Worm (Caenorhabditis elegans) whole organism, late embryonic: Measurements from ENCODE around the gene Y32H12A.1.

Experiments used
- C08G9.2 ChIP-seq: sonication (generic microtip); optimal IDR thresholded peaks from 2 replicates; lab custom pipeline; 2016; ENCODE audit warnings: mild to moderate bottlenecking, missing genetic modification characterization, moderate library complexity, missing compliant biosample characterization
- C38D4.7 ChIP-seq: fragments of 200-800 bp; sonication (Bioruptor generic); optimal IDR thresholded peaks from 2 replicates; lab custom pipeline; 2018; ENCODE audit warnings: mild to moderate bottlenecking, missing genetic modification characterization, moderate library complexity, missing compliant biosample characterization
- F13H6.1 ChIP-seq: sonication (generic microtip); optimal IDR thresholded peaks from 2 replicates; lab custom pipeline; 2016; ENCODE audit warnings: missing genetic modification characterization, missing compliant biosample characterization
- K09A11.1 ChIP-seq: sonication (generic microtip); optimal IDR thresholded peaks from 2 replicates; lab custom pipeline; 2017; ENCODE audit warnings: antibody characterized with exemption, mild to moderate bottlenecking, missing genetic modification characterization, missing compliant biosample characterization; ENCODE audit not compliant: insufficient read depth
- ama-1 ChIP-seq: fragments of 150-350 bp; optimal IDR thresholded peaks from 2 replicates; lab custom pipeline; 2014
- ceh-30 ChIP-seq: fragments of 150-350 bp; optimal IDR thresholded peaks from 2 replicates; lab custom pipeline; 2014; ENCODE audit warnings: missing biosample characterization, missing genetic modification characterization
- elt-2 ChIP-seq: sonication (generic microtip); optimal IDR thresholded peaks from 2 replicates; lab custom pipeline; 2016; ENCODE audit warnings: missing genetic modification reagents, missing genetic modification characterization, missing compliant biosample characterization
- eyg-1 ChIP-seq: sonication (generic microtip); optimal IDR thresholded peaks from 2 replicates; lab custom pipeline; 2016; ENCODE audit warnings: missing genotype, missing genetic modification characterization, missing compliant biosample characterization
- fkh-10 ChIP-seq: fragments of 150-350 bp; optimal IDR thresholded peaks from 2 replicates; lab custom pipeline; 2014; ENCODE audit warnings: missing biosample characterization, missing genetic modification reagents, missing genetic modification characterization
- hlh-13 ChIP-seq: fragments of 200-800 bp; sonication (Bioruptor generic); optimal IDR thresholded peaks from 2 replicates; lab custom pipeline; 2018; ENCODE audit warnings: mild to moderate bottlenecking, missing genetic modification characterization, missing compliant biosample characterization
- hlh-15 ChIP-seq: sonication (generic microtip); optimal IDR thresholded peaks from 2 replicates; lab custom pipeline; 2016; ENCODE audit warnings: missing genetic modification characterization, missing compliant biosample characterization
- tbx-2 ChIP-seq: sonication (generic microtip); optimal IDR thresholded peaks from 2 replicates; lab custom pipeline; 2016; ENCODE audit warnings: missing genetic modification characterization, missing compliant biosample characterization

DNA sequence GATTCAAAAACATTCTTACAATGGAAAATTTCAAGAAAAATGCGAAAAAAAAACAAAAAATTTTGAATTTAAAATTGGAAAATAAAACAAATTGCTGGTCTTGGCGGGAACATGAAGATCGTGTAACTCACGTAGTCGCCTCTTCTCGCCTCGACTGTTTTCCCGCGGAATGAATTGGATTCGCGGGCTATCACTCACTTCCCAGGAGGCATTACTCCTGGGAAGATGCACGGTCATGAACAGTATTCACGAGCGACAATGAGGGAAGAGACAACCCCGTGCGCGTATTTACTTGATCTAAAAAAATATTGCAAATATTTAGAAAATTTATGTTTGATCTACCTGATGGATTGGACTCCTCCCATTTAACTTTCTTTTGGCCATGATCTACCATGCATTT lies 44.3 kb downstream of the Y32H12A.1 start:
- TF ChIP-seq elt-2 (no peak), tbx-2 (tag; lab: Kevin White, UChicago) (no peak), hlh-15 (tag; lab: Kevin White, UChicago) (no peak), ama-1 (lab: Kevin White, UChicago) (no peak), hlh-13 (no peak), C08G9.2 (no peak), eyg-1 (tag; lab: Kevin White, UChicago) (no peak), F13H6.1 (tag; lab: Kevin White, UChicago) (no peak), ceh-30 (tag; lab: Kevin White, UChicago) (no peak), K09A11.1 (tag; lab: Kevin White, UChicago) (no peak), C38D4.7 (GFP tag; lab: Kevin White, UChicago) (no peak), fkh-10 (GFP tag; lab: Kevin White, UChicago) (no peak)
